Fruit fly (Drosophila melanogaster) whole organism, embryonic: ENCODE data around the gene syd.
A peak's percentile ranks its signal among the peaks of the same experiment; 100 is the strongest.

Source experiments
- B-H2 ChIP-seq: fragments of 200-800 bp; sonication (Bioruptor generic); optimal IDR thresholded peaks from 2 replicates; lab custom pipeline; 2018; ENCODE audit warnings: missing biosample characterization, mild to moderate bottlenecking, missing genetic modification characterization
- CG10979 ChIP-seq: fragments of 200-800 bp; sonication (Bioruptor generic); optimal IDR thresholded peaks from 2 replicates; lab custom pipeline; 2018; ENCODE audit warnings: missing biosample characterization, mild to moderate bottlenecking, missing genetic modification characterization, moderate library complexity
- CG11560 ChIP-seq: fragments of 200-800 bp; sonication (Bioruptor generic); IDR thresholded peaks from 3 replicates; pipeline ENCODE4 v1.3.6; 2022; ENCODE audit warnings: missing biosample characterization, missing genetic modification characterization
- CG12391 ChIP-seq: fragments of 200-800 bp; sonication (Bioruptor generic); optimal IDR thresholded peaks from 3 replicates; lab custom pipeline; 2018; ENCODE audit warnings: missing biosample characterization, mild to moderate bottlenecking, missing genetic modification characterization, moderate library complexity
- CG13775 ChIP-seq: fragments of 200-800 bp; sonication (Bioruptor generic); optimal IDR thresholded peaks from 3 replicates; lab custom pipeline; 2017; ENCODE audit warnings: missing biosample characterization, mild to moderate bottlenecking, missing genetic modification characterization
- CG17361 ChIP-seq: fragments of 200-800 bp; sonication (Bioruptor generic); IDR thresholded peaks from 3 replicates; pipeline ENCODE4 v1.3.6; 2022; ENCODE audit warnings: missing biosample characterization, missing genetic modification characterization
- CG17385 ChIP-seq: fragments of 200-800 bp; sonication (Bioruptor generic); optimal IDR thresholded peaks from 3 replicates; lab custom pipeline; 2018; ENCODE audit warnings: missing biosample characterization, mild to moderate bottlenecking, missing genetic modification characterization
- CG17568 ChIP-seq: fragments of 200-800 bp; sonication (Bioruptor generic); optimal IDR thresholded peaks from 2 replicates; lab custom pipeline; 2018; ENCODE audit warnings: missing biosample characterization, mild to moderate bottlenecking, missing genetic modification characterization, moderate library complexity
- CG31365 ChIP-seq: fragments of 200-800 bp; sonication (Bioruptor generic); optimal IDR thresholded peaks from 2 replicates; lab custom pipeline; 2018; ENCODE audit warnings: missing biosample characterization, mild to moderate bottlenecking, missing genetic modification characterization
- CG4707 ChIP-seq: fragments of 200-800 bp; sonication (Bioruptor generic); optimal IDR thresholded peaks from 2 replicates; lab custom pipeline; 2018; ENCODE audit warnings: missing biosample characterization, mild to moderate bottlenecking, missing genetic modification characterization, moderate library complexity
- CG4854 ChIP-seq: fragments of 200-800 bp; sonication (Bioruptor generic); optimal IDR thresholded peaks from 2 replicates; lab custom pipeline; 2016; ENCODE audit warnings: missing biosample characterization, missing genetic modification characterization, inconsistent platforms
- CG6254 ChIP-seq: fragments of 200-800 bp; sonication (Bioruptor generic); optimal IDR thresholded peaks from 3 replicates; lab custom pipeline; 2017; ENCODE audit warnings: mild to moderate bottlenecking, missing biosample characterization, missing genetic modification reagents, missing genetic modification characterization
- CG7839 ChIP-seq: fragments of 200-800 bp; sonication (Bioruptor generic); optimal IDR thresholded peaks from 3 replicates; lab custom pipeline; 2018; ENCODE audit warnings: missing biosample characterization, mild to moderate bottlenecking, missing genetic modification characterization, moderate library complexity
- CG8290 ChIP-seq, 3 experiments: fragments of 200-800 bp; sonication (Bioruptor generic); optimal IDR thresholded peaks; 2 replicates each; lab custom pipeline; 2016 to 2019; ENCODE audit warnings: missing biosample characterization in 3 of 3, missing genetic modification characterization in 3 of 3, mild to moderate bottlenecking in 2 of 3, moderate library complexity in 1 of 3
- D19B ChIP-seq: fragments of 200-800 bp; sonication (Bioruptor generic); optimal IDR thresholded peaks from 2 replicates; lab custom pipeline; 2017; ENCODE audit warnings: missing biosample characterization, mild to moderate bottlenecking, missing genetic modification characterization
- Fer3 ChIP-seq: fragments of 200-800 bp; sonication (Bioruptor generic); optimal IDR thresholded peaks from 2 replicates; lab custom pipeline; 2018; ENCODE audit warnings: missing biosample characterization, mild to moderate bottlenecking, missing genetic modification characterization, moderate library complexity
- HHEX ChIP-seq: fragments of 200-800 bp; sonication (Bioruptor generic); optimal IDR thresholded peaks from 3 replicates; lab custom pipeline; 2017; ENCODE audit warnings: missing biosample characterization, mild to moderate bottlenecking, missing genetic modification characterization, missing genetic modification reagents
- Scr ChIP-seq: fragments of 200-800 bp; sonication (Bioruptor generic); IDR thresholded peaks from 2 replicates; pipeline ENCODE4 v1.3.6; 2022; ENCODE audit warnings: missing biosample characterization, missing genetic modification characterization; ENCODE audit not compliant: partially characterized antibody
- Vsx1 ChIP-seq: fragments of 200-800 bp; sonication (Bioruptor generic); optimal IDR thresholded peaks from 2 replicates; lab custom pipeline; 2017; ENCODE audit warnings: missing biosample characterization, mild to moderate bottlenecking, missing genetic modification characterization, missing genetic modification reagents
- Xrp1 ChIP-seq: fragments of 200-800 bp; sonication (Bioruptor generic); IDR thresholded peaks from 2 replicates; pipeline ENCODE4 v1.3.6; 2022; ENCODE audit warnings: missing biosample characterization, missing genetic modification characterization
- bcd ChIP-seq: fragments of 200-800 bp; sonication (Bioruptor generic); optimal IDR thresholded peaks from 2 replicates; lab custom pipeline; 2017; ENCODE audit warnings: missing biosample characterization, mild to moderate bottlenecking, missing genetic modification characterization
- chm ChIP-seq: fragments of 200-800 bp; sonication (Bioruptor generic); IDR thresholded peaks from 2 replicates; pipeline ENCODE4 v1.3.6; 2022; ENCODE audit warnings: missing biosample characterization, missing genetic modification characterization
- dpn ChIP-seq, 2 experiments: fragments of 200-800 bp; sonication (Bioruptor generic); optimal IDR thresholded peaks; 3 replicates each; lab custom pipeline; 2016; ENCODE audit warnings: missing biosample characterization in 2 of 2, missing genetic modification characterization in 2 of 2
- en ChIP-seq: fragments of 200-800 bp; sonication (Bioruptor generic); optimal IDR thresholded peaks from 2 replicates; lab custom pipeline; 2016; ENCODE audit warnings: missing biosample characterization, missing genetic modification characterization
- gcm2 ChIP-seq: fragments of 200-800 bp; sonication (Bioruptor generic); optimal IDR thresholded peaks from 2 replicates; lab custom pipeline; 2016; ENCODE audit warnings: missing biosample characterization, missing genetic modification characterization
- gem ChIP-seq: fragments of 200-800 bp; sonication (Bioruptor generic); optimal IDR thresholded peaks from 2 replicates; lab custom pipeline; 2019; ENCODE audit warnings: missing biosample characterization, mild to moderate bottlenecking, missing genetic modification characterization, moderate library complexity
- gsb ChIP-seq: fragments of 200-800 bp; sonication (Bioruptor generic); IDR thresholded peaks from 2 replicates; pipeline ENCODE4 v1.3.6; 2022; ENCODE audit warnings: missing biosample characterization, missing genetic modification characterization
- peb ChIP-seq: fragments of 200-800 bp; sonication (Bioruptor generic); IDR thresholded peaks from 2 replicates; pipeline ENCODE4 v1.3.6; 2022; ENCODE audit warnings: missing biosample characterization, missing genetic modification characterization
- pum ChIP-seq: fragments of 200-800 bp; sonication (Bioruptor generic); optimal IDR thresholded peaks from 2 replicates; lab custom pipeline; 2016; ENCODE audit warnings: missing biosample characterization, missing genetic modification characterization
- row ChIP-seq: fragments of 200-800 bp; sonication (Bioruptor generic); IDR thresholded peaks from 3 replicates; pipeline ENCODE4 v1.3.6; 2022; ENCODE audit warnings: missing biosample characterization, missing genetic modification characterization
- run ChIP-seq: fragments of 200-800 bp; sonication (Bioruptor generic); optimal IDR thresholded peaks from 3 replicates; lab custom pipeline; 2018; ENCODE audit warnings: missing biosample characterization, mild to moderate bottlenecking, missing genetic modification characterization
- salm ChIP-seq: fragments of 200-800 bp; sonication (Bioruptor generic); optimal IDR thresholded peaks from 2 replicates; lab custom pipeline; 2018; ENCODE audit warnings: missing biosample characterization, mild to moderate bottlenecking, missing genetic modification characterization
- scrt ChIP-seq: fragments of 200-800 bp; sonication (Bioruptor generic); optimal IDR thresholded peaks from 2 replicates; lab custom pipeline; 2018; ENCODE audit warnings: missing biosample characterization, mild to moderate bottlenecking, missing genetic modification characterization, moderate library complexity
- sima ChIP-seq: fragments of 200-800 bp; sonication (Bioruptor generic); optimal IDR thresholded peaks from 2 replicates; lab custom pipeline; 2016; ENCODE audit warnings: missing biosample characterization, missing genetic modification characterization
- sqz ChIP-seq: fragments of 200-800 bp; sonication (Bioruptor generic); optimal IDR thresholded peaks from 3 replicates; lab custom pipeline; 2018; ENCODE audit warnings: missing biosample characterization, mild to moderate bottlenecking, missing genetic modification characterization
- stwl ChIP-seq: fragments of 200-800 bp; sonication (Bioruptor generic); optimal IDR thresholded peaks from 3 replicates; lab custom pipeline; 2018; ENCODE audit warnings: missing biosample characterization, mild to moderate bottlenecking, missing genetic modification characterization, moderate library complexity
- tll ChIP-seq, 2 experiments: fragments of 200-800 bp in 1 of 2; fragments of >200 bp in 1 of 2; sonication (Bioruptor generic) in 1 of 2; optimal IDR thresholded peaks; 2 replicates each; lab custom pipeline; 2017 to 2019; ENCODE audit warnings: missing biosample characterization in 2 of 2, missing genetic modification characterization in 2 of 2, mild to moderate bottlenecking in 1 of 2, moderate library complexity in 1 of 2
- z ChIP-seq: fragments of 200-800 bp; sonication (Bioruptor generic); IDR thresholded peaks from 3 replicates; pipeline ENCODE4 v1.3.6; 2022; ENCODE audit warnings: missing biosample characterization, missing genetic modification characterization

syd gene

dm6 chr3L:7961973-7962753 is 26.2 kb upstream of the syd start (continued):
- TF ChIP-seq CG17385 (GFP tag; lab: Kevin White, UChicago): peak; percentile 21
- TF ChIP-seq Fer3: no peak
- TF ChIP-seq CG4854 (GFP tag; lab: Kevin White, UChicago): no peak
- no peak for TF ChIP-seq scrt (GFP tag; lab: Kevin White, UChicago)
- TF ChIP-seq tll (GFP tag; optimal IDR thresholded peaks at IDR 0.05; lab: Kevin White, UChicago): no peak
- no peak for TF ChIP-seq HHEX (GFP tag; lab: Kevin White, UChicago)
- TF ChIP-seq Scr (GFP tag; lab: Robert Waterston, UW): no peak
- peak; percentile 84 for TF ChIP-seq salm
- no peak for TF ChIP-seq B-H2 (GFP tag; lab: Kevin White, UChicago)
- peak; percentile 74 for TF ChIP-seq CG17361 (GFP tag; lab: Robert Waterston, UW)
- no peak for TF ChIP-seq pum (GFP tag; lab: Kevin White, UChicago)
- TF ChIP-seq CG7839 (tag; lab: Kevin White, UChicago): peak; percentile 44
- peak; percentile 63 for TF ChIP-seq sqz (GFP tag; lab: Kevin White, UChicago)
- TF ChIP-seq en (GFP tag; lab: Kevin White, UChicago): no peak
- no peak for TF ChIP-seq CG31365
- no peak for TF ChIP-seq dpn (GFP tag; optimal IDR thresholded peaks at IDR 0.05; lab: Kevin White, UChicago)
- TF ChIP-seq z (GFP tag; lab: Robert Waterston, UW): peak; percentile 23; the same call in 1 of the 3 replicates
- peak; percentile 37 for TF ChIP-seq CG6254
- TF ChIP-seq gsb (GFP tag; lab: Robert Waterston, UW): no peak
- TF ChIP-seq gem (tag; lab: Kevin White, UChicago): peak; percentile 62
- TF ChIP-seq CG8290 (GFP tag; optimal IDR thresholded peaks at IDR 0.05; lab: Kevin White, UChicago): no peak
- no peak for TF ChIP-seq CG8290 (tag; optimal IDR thresholded peaks at IDR 0.05; lab: Kevin White, UChicago)
- TF ChIP-seq run: peak; percentile 23
- peak; percentile 21 for TF ChIP-seq CG17568 (GFP tag; lab: Kevin White, UChicago)
- peak; percentile 5 for TF ChIP-seq CG4707
- no peak for TF ChIP-seq peb (GFP tag; lab: Robert Waterston, UW)
- no peak for TF ChIP-seq gcm2 (GFP tag; lab: Kevin White, UChicago)
- TF ChIP-seq row (GFP tag; lab: Robert Waterston, UW): no peak
- TF ChIP-seq bcd (GFP tag; lab: Kevin White, UChicago): peak; percentile 7
- TF ChIP-seq CG10979: peak; percentile 48
- TF ChIP-seq Vsx1 (GFP tag; lab: Kevin White, UChicago): peak; percentile 74
- no peak for TF ChIP-seq CG11560 (tag; lab: Robert Waterston, UW)
- TF ChIP-seq CG13775: peak; percentile 1
- TF ChIP-seq CG12391 (tag; lab: Kevin White, UChicago): peak; percentile 33
- no peak for TF ChIP-seq stwl (tag; lab: Kevin White, UChicago)
- no peak for TF ChIP-seq D19B (GFP tag; lab: Kevin White, UChicago)
- 0 out of 2 replicates have a peak, but pooled peaks have one; percentile 21 for TF ChIP-seq chm (GFP tag; lab: Robert Waterston, UW)
- TF ChIP-seq Xrp1: peak; percentile 40; the same call in 1 of the 2 replicates
- TF ChIP-seq sima (GFP tag; lab: Kevin White, UChicago): no peak
